Worm (Caenorhabditis elegans): ENCODE results near the gene nrde-2.

nrde-2 gene

ce11 chrII:10194605-10195004, 52.8 kb downstream of the nrde-2 start, which contains the start of gene srb-6:
srb-6 (plus strand) TSS chrII:10194905.
- TF ChIP-seq nhr-129 (tag; optimal IDR thresholded peaks at IDR 0.05) (no peak), peb-1 (tag; optimal IDR thresholded peaks at IDR 0.05) (no peak), ama-1 (optimal IDR thresholded peaks at IDR 0.05) (no peak), nhr-21 (tag; optimal IDR thresholded peaks at IDR 0.05) (no peak), nhr-10 (tag; optimal IDR thresholded peaks at IDR 0.05) (no peak), nhr-237 (tag; optimal IDR thresholded peaks at IDR 0.05) (no peak), C34F6.9 (tag; optimal IDR thresholded peaks at IDR 0.05) (no peak), ceh-16 (tag; optimal IDR thresholded peaks at IDR 0.05) (no peak), lin-13 (GFP tag; optimal IDR thresholded peaks at IDR 0.05) (no peak), snpc-4 (tag; optimal IDR thresholded peaks at IDR 0.05) (no peak), zag-1 (tag; optimal IDR thresholded peaks at IDR 0.05) (no peak), egl-27 (tag; optimal IDR thresholded peaks at IDR 0.05) (no peak), mab-5 (tag; optimal IDR thresholded peaks at IDR 0.05) (no peak), R02D3.7 (tag; optimal IDR thresholded peaks at IDR 0.05) (no peak), lin-11 (tag; optimal IDR thresholded peaks at IDR 0.05) (no peak)

Data from whole organism, L2 larva.